Worm (Caenorhabditis elegans) whole organism, L4/young adult: ENCODE data around the gene C04E6.8.

Source experiments
- W03F9.2 ChIP-seq: fragments of 150-350 bp; optimal IDR thresholded peaks from 2 replicates; lab custom pipeline; 2014; ENCODE audit warnings: missing biosample characterization, missing genetic modification characterization
- dao-5 ChIP-seq: sonication (generic microtip); optimal IDR thresholded peaks from 2 replicates; lab custom pipeline; 2016; ENCODE audit warnings: missing genotype, missing genetic modification characterization, moderate library complexity, missing compliant biosample characterization
- him-1 ChIP-seq: sonication (generic microtip); optimal IDR thresholded peaks from 2 replicates; lab custom pipeline; 2016; ENCODE audit warnings: missing genotype, missing genetic modification reagents, missing genetic modification characterization, missing compliant biosample characterization

C04E6.8 gene

ce11 chrV:5883735-5884134 lies at the start of gene C04E6.8:
TSS of gene C04E6.8 (minus strand) at chrV:5883835.
- TF ChIP-seq him-1 (no peak), dao-5 (tag; lab: Kevin White, UChicago) (no peak), W03F9.2 (tag; lab: Kevin White, UChicago) (no peak)

DNA sequence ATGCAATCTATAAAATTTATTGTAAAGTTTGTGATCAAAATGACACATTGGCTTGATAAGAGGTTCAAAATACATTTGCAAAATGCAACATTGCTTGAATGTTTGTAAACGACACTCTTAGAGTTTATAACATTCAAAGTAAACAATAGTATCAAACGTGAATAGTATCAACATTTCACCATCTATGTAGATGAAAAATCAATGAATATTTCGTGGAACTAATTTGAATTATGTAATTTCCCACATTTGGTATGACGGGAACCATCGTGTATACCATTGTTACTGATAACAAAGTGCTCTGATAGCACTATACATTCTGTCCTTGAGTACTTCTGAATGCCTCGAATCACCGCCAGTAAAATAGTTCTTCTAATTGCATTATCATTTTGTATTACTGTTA lies 47.0 kb upstream of the C04E6.8 start, which contains the start of gene galt-1:
Gene galt-1 (plus strand): TSS at position 318 of the 400 bp plus-strand sequence.
- TF ChIP-seq W03F9.2 (tag; lab: Kevin White, UChicago) (no peak), dao-5 (tag; lab: Kevin White, UChicago) (no peak), him-1 (no peak)

ce11 chrV:5928006-5928405 lies 44.4 kb upstream of the C04E6.8 start:
- TF ChIP-seq W03F9.2 (tag; lab: Kevin White, UChicago) (no peak), him-1 (no peak), dao-5 (tag; lab: Kevin White, UChicago) (no peak)

DNA sequence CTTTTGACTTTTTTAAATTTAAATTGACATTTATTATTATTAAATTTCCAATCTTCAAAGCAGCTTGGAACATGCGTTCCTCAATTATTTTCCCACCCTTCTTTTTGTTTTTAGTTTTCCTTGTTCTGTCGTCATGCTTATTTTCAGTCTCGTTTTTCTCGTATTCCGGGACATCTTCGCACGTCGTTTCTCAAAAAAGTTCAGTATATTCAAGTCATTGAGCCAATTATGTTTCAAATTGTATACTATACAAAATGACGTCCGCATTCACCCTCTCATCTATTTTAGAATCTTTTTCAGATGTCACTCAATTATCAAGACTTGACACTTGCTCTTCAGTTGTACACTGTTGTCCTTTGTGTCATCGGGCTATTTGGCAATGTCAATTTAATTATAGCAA lies 43.7 kb upstream of the C04E6.8 start, which contains the start of gene srsx-17:
Gene srsx-17 (plus strand): TSS at position 301 of the 400 bp plus-strand sequence.
- TF ChIP-seq W03F9.2 (tag; lab: Kevin White, UChicago) (no peak), dao-5 (tag; lab: Kevin White, UChicago) (no peak), him-1 (no peak)

DNA sequence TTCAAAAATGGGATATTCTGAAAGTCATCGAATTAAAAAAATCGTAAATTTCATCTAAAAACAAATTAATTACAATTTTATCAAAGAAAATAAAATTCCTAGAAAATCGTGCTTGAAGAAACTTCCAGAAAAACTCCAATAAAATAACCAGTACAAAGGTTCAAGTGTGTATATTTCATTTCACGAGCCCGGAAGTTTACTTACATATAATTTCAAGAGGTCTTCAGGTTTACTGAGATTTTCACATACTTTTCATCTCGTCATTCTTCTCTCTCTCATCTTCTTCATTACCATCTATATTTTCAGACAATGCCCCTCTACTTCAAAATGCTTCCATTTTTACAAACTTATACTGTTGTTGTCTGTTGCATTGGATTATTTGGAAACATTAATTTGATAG lies 38.6 kb upstream of the C04E6.8 start, which contains the start of gene srsx-18:
Gene srsx-18 (plus strand): TSS at position 301 of the 400 bp plus-strand sequence.
- no peak for TF ChIP-seq W03F9.2 (tag; lab: Kevin White, UChicago)
- no peak for TF ChIP-seq dao-5 (tag; lab: Kevin White, UChicago)
- no peak for TF ChIP-seq him-1

- TF ChIP-seq dao-5 (tag; lab: Kevin White, UChicago): no peak
- TF ChIP-seq him-1: no peak
- TF ChIP-seq W03F9.2 (tag; lab: Kevin White, UChicago): no peak
These were observed 38.1 kb upstream of the C04E6.8 start for ce11 chrV:5921761-5922160.

DNA sequence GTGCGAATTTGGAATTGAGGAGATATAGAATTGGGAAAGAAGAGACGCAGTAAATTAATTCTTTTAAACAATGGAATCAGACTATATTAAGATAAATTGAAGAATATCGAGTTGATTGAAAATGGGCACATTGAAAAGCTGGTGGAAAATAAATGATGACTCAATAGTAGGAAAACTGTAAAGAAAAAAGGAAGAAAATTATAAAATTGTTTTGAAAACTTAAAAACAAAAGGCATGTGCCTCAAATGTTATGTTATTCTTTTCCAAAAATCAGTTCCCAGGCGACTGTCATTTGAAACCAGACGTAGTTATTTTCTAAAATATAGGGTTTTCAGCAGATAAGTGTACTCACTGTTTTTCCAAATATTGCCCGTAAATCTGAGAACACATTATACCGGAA lies 36.3 kb upstream of the C04E6.8 start, which contains the start of gene C04E6.12:
Gene C04E6.12 (minus strand): TSS at position 101 of the 400 bp plus-strand sequence.
- no peak for TF ChIP-seq W03F9.2 (tag; lab: Kevin White, UChicago)
- TF ChIP-seq him-1: no peak
- TF ChIP-seq dao-5 (tag; lab: Kevin White, UChicago): no peak

DNA sequence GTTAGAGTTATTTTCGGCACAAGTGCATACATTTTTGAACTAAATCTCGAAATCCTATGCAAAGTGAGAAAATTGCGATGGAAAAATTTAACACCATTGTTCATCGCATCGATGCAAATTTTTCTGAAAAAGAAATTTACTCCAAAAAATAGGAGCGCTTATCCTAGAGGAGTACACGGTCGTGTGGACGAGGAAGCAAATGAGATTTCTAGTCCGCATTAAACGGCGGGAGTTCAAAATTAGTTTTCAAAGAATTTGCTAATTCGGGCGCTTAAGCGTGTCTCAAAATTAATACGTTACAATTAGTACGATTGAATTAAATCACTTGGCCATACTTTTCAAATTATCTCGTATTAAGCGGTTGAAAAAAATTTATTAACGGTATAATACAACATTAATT lies 34.1 kb upstream of the C04E6.8 start, which contains the start of gene lrpr-1:
Gene lrpr-1 (minus strand): TSS at position 185 of the 400 bp plus-strand sequence.
- TF ChIP-seq dao-5 (tag; lab: Kevin White, UChicago) (no peak), him-1 (peak; percentile 89)

- no peak for TF ChIP-seq him-1
- TF ChIP-seq W03F9.2 (tag; lab: Kevin White, UChicago): no peak
- TF ChIP-seq dao-5 (tag; lab: Kevin White, UChicago): no peak
These were observed 33.2 kb upstream of the C04E6.8 start for ce11 chrV:5916862-5917261.

DNA sequence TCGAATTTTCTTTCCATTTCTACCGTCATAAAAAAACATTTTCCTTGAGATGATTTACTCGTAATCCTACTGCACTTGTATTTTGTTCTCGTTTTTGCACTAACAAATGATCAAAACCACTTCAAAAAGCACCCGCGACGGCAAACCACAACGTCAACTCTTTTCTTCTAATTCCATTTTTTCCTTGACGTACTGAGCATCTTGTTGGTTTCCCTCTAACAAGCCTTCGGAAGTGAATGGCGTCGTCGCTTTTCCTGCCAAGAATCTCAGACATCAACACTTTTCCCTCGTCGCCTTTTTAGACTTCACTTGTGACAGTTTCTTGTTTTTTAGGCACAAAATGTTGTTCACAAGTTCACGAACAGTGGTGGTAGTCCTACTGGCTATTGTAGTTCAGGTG lies 28.8 kb upstream of the C04E6.8 start, which contains the start of gene C04E6.13:
Gene C04E6.13 (plus strand): TSS at position 301 of the 400 bp plus-strand sequence.
- TF ChIP-seq him-1 (no peak), dao-5 (tag; lab: Kevin White, UChicago) (no peak), W03F9.2 (tag; lab: Kevin White, UChicago) (no peak)

DNA sequence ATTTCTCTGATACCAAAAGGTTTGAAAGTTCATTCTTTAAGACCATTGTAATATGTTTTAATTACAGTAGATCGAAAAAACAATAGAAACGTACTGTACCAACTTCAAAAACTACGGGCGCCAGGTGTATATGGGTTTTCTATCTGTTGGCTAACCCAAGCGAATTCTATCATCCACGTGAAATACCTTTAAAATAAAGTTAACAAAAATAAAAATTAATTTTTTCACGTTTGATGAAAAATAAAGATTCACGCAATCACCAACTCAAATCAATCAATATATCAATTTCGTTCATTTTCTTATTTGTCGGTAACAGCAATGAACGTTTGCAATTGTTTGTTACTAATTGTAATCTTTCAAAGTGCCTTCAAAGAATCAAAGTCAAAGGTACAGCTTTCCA lies 23.5 kb upstream of the C04E6.8 start, which contains the start of gene C04E6.4:
Gene C04E6.4 (plus strand): TSS at position 301 of the 400 bp plus-strand sequence.
- TF ChIP-seq dao-5 (tag; lab: Kevin White, UChicago) (no peak), him-1 (no peak), W03F9.2 (tag; lab: Kevin White, UChicago) (no peak)

DNA sequence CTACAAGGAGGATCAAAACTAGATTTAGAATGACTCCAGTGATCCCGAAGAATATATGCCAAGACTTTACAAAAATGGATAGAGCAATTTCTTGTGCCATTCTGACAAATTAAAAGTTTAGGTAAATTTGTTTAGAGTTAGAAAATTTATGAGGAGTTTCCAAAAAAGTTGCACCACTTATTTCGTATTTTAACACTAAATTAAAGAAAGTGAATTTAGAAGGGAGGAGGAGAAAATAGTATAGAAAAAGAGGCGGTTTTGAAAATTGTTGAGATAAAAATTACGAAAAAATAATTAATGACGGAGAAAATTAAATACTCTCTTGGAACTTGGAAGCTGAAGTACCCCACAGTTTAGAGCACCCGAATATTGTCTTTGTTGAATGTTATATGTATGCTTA lies 22.6 kb upstream of the C04E6.8 start, which contains the start of gene srd-15:
Gene srd-15 (minus strand): TSS at position 101 of the 400 bp plus-strand sequence.
- TF ChIP-seq W03F9.2 (tag; lab: Kevin White, UChicago) (no peak), him-1 (no peak)

ce11 chrV:5901833-5902232 lies 18.2 kb upstream of the C04E6.8 start, which contains the start of gene C04E6.5:
TSS of gene C04E6.5 (plus strand) at chrV:5902133.
- TF ChIP-seq W03F9.2 (tag; lab: Kevin White, UChicago) (no peak), him-1 (no peak), dao-5 (tag; lab: Kevin White, UChicago) (no peak)

DNA sequence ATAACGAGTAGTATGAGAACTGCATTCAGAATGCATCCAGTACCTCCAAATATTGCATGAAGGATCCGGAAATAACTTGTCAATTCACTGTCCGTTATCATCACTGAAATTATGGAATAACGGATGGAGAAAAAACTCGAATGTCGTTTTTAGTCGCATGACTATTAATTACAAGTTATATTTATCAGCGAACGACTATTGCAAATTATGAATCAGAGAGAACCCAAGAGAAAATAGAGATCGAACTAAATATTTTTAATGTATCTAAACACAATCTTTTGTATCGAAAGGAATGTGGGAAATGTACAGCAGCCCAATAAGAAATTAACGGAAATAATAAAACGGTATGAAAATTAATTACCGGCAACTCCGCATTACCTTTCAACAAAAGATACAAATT lies 16.3 kb upstream of the C04E6.8 start, which contains the start of gene srd-16:
Gene srd-16 (minus strand): TSS at position 101 of the 400 bp plus-strand sequence.
- no peak for TF ChIP-seq W03F9.2 (tag; lab: Kevin White, UChicago)
- TF ChIP-seq him-1: no peak
- TF ChIP-seq dao-5 (tag; lab: Kevin White, UChicago): no peak

DNA sequence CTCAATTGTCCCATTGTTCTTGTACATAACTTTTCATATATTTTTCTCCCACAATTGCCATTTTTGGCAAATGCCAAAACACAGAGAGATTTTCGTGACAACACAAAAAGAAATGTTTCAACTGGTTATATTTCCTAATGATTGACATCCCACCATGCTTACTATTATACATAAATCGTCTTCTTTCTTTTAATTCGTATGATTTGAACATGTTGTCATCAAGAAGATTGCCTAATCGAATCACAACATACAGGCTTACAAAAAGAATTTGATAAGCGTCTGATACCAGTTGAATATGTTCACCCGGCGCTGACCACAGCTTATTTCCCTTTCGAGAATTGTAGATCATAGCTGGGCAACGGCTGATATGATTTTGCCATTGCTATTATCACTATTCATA lies 11.4 kb upstream of the C04E6.8 start, which contains the start of gene grd-9:
Gene grd-9 (plus strand): TSS at position 301 of the 400 bp plus-strand sequence.
- TF ChIP-seq W03F9.2 (tag; lab: Kevin White, UChicago): no peak
- no peak for TF ChIP-seq him-1
- no peak for TF ChIP-seq dao-5 (tag; lab: Kevin White, UChicago)
